Worm (Caenorhabditis elegans) whole organism, L3 larva: ENCODE results near the gene srt-11.

Source experiments
- mdl-1 ChIP-seq: fragments of 150-350 bp; optimal IDR thresholded peaks from 2 replicates; lab custom pipeline; 2014; ENCODE audit warnings: missing biosample characterization, missing genetic modification characterization
- unc-62 ChIP-seq: fragments of 150-350 bp; sonication (generic microtip); optimal IDR thresholded peaks from 4 replicates; lab custom pipeline; 2014; ENCODE audit warnings: missing biosample characterization, missing genetic modification reagents, missing genetic modification characterization

- TF ChIP-seq mdl-1 (tag; lab: Kevin White, UChicago): no peak
- no peak for TF ChIP-seq unc-62
These were observed 34.7 kb upstream of the srt-11 start for ce11 chrII:14771096-14771495.
